Worm (Caenorhabditis elegans) whole organism, midembryonic: ENCODE results near the gene col-123.
A peak's percentile ranks its signal among the peaks of the same experiment; 100 is the strongest.
"Not testable (repeated sequence)": the region's sequence is repeated elsewhere in the genome, so short reads cannot be mapped to it uniquely, and the experiment has no call there.

ENCODE experiments used
- T22C8.4 ChIP-seq: fragments of 200-800 bp; sonication (Bioruptor generic); IDR thresholded peaks from 2 replicates; pipeline ENCODE4 v1.3.6; 2022; ENCODE audit warnings: missing genetic modification characterization, missing compliant biosample characterization
- cog-1 ChIP-seq: sonication (generic microtip); optimal IDR thresholded peaks from 2 replicates; lab custom pipeline; 2016; ENCODE audit warnings: missing genetic modification characterization, missing compliant biosample characterization
- flt-1 ChIP-seq: fragments of 200-800 bp; sonication (Bioruptor generic); IDR thresholded peaks from 2 replicates; pipeline ENCODE4 v1.3.6; 2022; ENCODE audit warnings: missing genetic modification characterization, missing compliant biosample characterization
- klf-2 ChIP-seq: fragments of 200-800 bp; sonication (Bioruptor generic); conservative IDR thresholded peaks from 2 replicates; pipeline ENCODE4 v1.3.6; 2022; ENCODE audit warnings: missing genetic modification reagents, missing genetic modification characterization, missing compliant biosample characterization
- med-1 ChIP-seq: sonication (generic microtip); optimal IDR thresholded peaks from 2 replicates; lab custom pipeline; 2017; ENCODE audit warnings: missing genetic modification characterization, mild to moderate bottlenecking, missing compliant biosample characterization, antibody characterized with exemption, missing genetic modification reagents; ENCODE audit not compliant: insufficient read depth
- ref-1 ChIP-seq: fragments of 200-800 bp; sonication (Bioruptor generic); conservative IDR thresholded peaks from 2 replicates; pipeline ENCODE4 v1.3.6; 2022; ENCODE audit warnings: missing genetic modification reagents, missing genetic modification characterization, missing compliant biosample characterization
- tab-1 ChIP-seq: fragments of 200-800 bp; sonication (Bioruptor generic); IDR thresholded peaks from 2 replicates; pipeline ENCODE4 v1.3.6; 2022; ENCODE audit warnings: missing genetic modification characterization, missing compliant biosample characterization
- ztf-23 ChIP-seq: fragments of 200-800 bp; sonication (Bioruptor generic); IDR thresholded peaks from 2 replicates; pipeline ENCODE4 v1.3.6; 2022; ENCODE audit warnings: missing genetic modification reagents, missing genetic modification characterization, missing compliant biosample characterization
- ztf-29 ChIP-seq: fragments of 200-800 bp; sonication (Bioruptor generic); IDR thresholded peaks from 2 replicates; pipeline ENCODE4 v1.3.6; 2022; ENCODE audit warnings: missing genetic modification reagents, missing genetic modification characterization, missing compliant biosample characterization

col-123 gene

DNA sequence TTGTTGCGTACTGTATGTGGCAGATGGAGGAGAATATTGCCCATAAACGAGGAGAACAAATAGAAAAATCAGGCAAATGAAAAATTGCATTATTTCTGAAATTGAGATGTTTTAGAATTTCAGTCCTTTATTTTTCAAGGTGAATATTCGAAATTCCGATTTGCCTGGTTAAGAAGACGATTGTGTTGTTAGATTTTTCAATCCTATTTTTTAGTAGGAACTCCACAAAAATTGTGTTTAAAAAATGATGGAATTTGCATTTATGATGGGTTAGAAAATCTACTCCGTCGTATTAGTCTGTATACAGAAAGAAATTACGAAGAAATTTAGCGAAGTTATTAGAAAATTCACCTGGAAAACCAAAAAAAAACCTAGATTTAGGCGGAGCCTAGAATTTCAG is 6.3 kb upstream of the col-123 start, which contains the start of gene egl-20:
TSS of gene egl-20 (minus strand) at position 101 of the 400 bp plus-strand sequence.
- TF ChIP-seq klf-2: no peak

DNA sequence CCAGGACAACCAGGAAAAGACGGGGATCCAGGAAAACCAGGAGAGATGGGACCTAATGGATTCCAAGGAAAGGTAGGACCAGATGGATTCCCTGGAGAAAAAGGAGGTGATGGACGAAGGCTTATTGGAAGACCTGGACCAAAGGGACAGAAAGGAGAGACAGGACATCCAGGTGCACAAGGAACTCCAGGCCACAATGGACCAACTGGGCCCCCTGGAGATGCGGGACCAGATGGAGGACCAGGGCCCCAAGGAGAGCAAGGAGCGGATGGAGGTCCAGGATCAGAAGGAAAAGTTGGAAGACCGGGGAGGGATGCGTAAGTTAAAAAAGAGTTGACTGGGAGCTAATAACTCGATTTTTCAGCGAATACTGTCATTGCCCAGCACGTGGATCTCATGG is 864 bp downstream of the col-123 start:
- TF ChIP-seq ztf-23 (GFP tag; lab: Robert Waterston, UW) (no peak), ztf-29 (no peak), tab-1 (no peak), T22C8.4 (GFP tag; lab: Robert Waterston, UW) (no peak), flt-1 (GFP tag; lab: Robert Waterston, UW) (no peak)

DNA sequence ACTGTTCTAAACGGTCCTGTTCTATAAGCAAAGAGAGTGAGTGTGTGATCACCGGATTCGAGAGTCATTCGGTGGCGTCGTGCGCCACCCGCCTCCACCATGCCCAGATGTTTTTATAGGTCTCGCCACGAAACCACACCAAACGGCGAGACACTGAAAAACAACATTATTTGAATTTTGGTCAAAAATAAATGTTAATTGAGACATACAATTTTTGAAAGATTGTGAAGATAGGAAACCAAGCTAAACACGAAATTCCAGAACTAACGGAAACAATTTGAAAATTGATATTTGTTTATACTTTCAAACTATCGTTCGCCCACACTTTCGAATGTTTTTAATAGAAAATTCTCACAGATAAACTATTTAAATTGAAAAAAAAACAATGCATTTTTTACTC is 2.8 kb downstream of the col-123 start, which contains the start of gene catp-6:
TSS of gene catp-6 (minus strand) at position 101 of the 400 bp plus-strand sequence.
- TF ChIP-seq ztf-29: no peak
- TF ChIP-seq T22C8.4 (GFP tag; lab: Robert Waterston, UW): no peak
- no peak for TF ChIP-seq tab-1
- TF ChIP-seq flt-1 (GFP tag; lab: Robert Waterston, UW): no peak
- no peak for TF ChIP-seq med-1 (GFP tag; lab: Kevin White, UChicago)
- no peak for TF ChIP-seq ref-1 (GFP tag; lab: Robert Waterston, UW)
- no peak for TF ChIP-seq cog-1 (tag; lab: Kevin White, UChicago)
- no peak for TF ChIP-seq klf-2
- no peak for TF ChIP-seq ztf-23 (GFP tag; lab: Robert Waterston, UW)

DNA sequence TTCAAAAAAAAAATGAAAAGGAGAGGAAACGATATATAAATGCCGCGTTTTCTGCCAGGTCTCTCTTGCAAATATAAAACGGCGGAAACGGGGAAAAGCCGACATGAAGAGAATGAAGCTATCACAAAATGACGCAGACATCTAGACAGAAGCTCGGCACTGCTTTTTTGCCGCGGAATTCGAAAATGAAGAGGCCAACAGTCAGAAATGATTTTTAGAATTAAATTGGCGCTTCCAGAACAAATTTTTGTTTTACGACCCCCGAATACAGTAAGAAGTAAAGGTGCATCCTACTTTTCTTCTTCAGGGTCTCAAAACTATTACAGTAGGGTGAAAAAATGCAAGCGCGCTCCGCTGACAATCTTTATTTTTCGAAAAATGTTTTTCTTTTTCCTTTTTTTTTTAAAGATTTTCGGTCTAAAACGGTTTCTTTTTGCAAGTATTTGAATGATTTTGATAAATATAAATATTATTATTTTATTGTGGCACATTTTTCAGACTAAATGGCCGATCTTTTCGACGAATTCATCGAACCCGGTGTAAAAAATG is 3.5 kb downstream of the col-123 start, which contains the start of gene mtr-4:
TSS of gene mtr-4 (plus strand) at position 499 of the 549 bp plus-strand sequence.
- TF ChIP-seq ref-1 (GFP tag; lab: Robert Waterston, UW) (no peak), ztf-29 (peak; percentile 64; the same call in 1 of the 2 replicates)

DNA sequence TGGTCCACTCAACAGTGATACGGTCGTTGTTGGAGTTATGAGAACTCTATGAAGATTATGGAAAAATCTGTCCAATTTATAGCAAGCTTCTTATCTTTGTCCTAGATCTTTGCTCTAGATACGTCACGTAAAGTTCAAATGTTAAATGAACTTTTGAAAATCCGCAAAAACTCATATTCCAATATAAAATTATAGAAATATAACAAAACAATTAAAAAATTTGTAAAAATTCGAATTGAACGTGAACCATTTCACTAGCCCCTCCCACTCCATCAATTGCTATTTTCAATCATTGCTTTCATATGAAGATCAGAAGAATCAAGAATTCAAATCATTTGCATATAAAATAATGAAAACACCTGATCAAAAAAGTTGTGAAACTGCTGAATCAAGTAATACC is 10.9 kb downstream of the col-123 start, which contains the start of gene kin-21:
TSS of gene kin-21 (plus strand) at position 301 of the 400 bp plus-strand sequence.
- TF ChIP-seq T22C8.4 (GFP tag; lab: Robert Waterston, UW) (no peak), ref-1 (GFP tag; lab: Robert Waterston, UW) (no peak), tab-1 (no peak), cog-1 (tag; lab: Kevin White, UChicago) (no peak), ztf-29 (no peak), flt-1 (GFP tag; lab: Robert Waterston, UW) (no peak), ztf-23 (GFP tag; lab: Robert Waterston, UW) (no peak), klf-2 (no peak), med-1 (GFP tag; lab: Kevin White, UChicago) (no peak)

DNA sequence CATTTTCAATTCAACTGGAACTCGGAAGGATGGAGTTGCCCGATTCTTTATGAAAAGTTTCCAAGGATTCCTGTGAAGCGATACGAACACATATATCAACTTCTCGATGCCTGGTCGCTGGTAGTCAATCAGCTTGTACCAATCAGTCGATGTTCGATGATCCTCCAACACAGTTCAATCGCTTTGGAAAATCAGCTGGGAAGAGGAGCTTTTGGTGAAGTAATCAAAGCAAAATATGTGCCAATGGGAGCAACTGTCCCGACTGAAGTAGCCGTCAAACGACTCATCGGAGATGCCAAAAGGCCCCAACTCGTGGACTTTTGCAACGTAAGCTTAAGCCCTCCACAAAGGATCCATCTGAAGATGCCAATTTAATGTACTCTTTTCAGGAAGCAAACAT is 11.6 kb downstream of the col-123 start:
- TF ChIP-seq tab-1 (no peak), med-1 (GFP tag; lab: Kevin White, UChicago) (no peak), cog-1 (tag; lab: Kevin White, UChicago) (no peak), ztf-23 (GFP tag; lab: Robert Waterston, UW) (no peak), klf-2 (no peak), ztf-29 (no peak), T22C8.4 (GFP tag; lab: Robert Waterston, UW) (no peak)

DNA sequence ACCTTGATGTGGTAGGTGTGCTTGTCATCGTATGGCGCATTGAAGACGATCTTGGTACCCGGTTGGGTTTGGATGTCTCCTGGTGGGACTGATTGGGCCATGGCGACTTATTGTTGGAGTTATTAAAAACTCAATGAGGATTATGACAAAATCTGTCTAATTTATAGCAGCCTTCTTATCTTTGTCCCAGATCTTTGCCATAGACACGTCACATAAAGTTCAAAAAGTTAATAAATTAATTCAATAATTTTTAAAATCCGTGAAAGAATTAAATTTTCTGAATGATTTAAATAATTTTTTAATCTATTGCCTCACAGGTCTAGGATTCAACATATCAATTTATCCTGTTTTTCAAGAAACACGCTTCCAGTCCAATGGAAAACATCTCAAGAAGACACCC is 14.6 kb downstream of the col-123 start, which contains the start of gene msp-81:
TSS of gene msp-81 (minus strand) at position 101 of the 400 bp plus-strand sequence.
- TF ChIP-seq ref-1 (GFP tag; lab: Robert Waterston, UW): no peak
- TF ChIP-seq flt-1 (GFP tag; lab: Robert Waterston, UW): no peak
- no peak for TF ChIP-seq ztf-29
- no peak for TF ChIP-seq T22C8.4 (GFP tag; lab: Robert Waterston, UW)
- TF ChIP-seq tab-1: no peak
- TF ChIP-seq med-1 (GFP tag; lab: Kevin White, UChicago): no peak
- no peak for TF ChIP-seq ztf-23 (GFP tag; lab: Robert Waterston, UW)
- TF ChIP-seq cog-1 (tag; lab: Kevin White, UChicago): no peak
- TF ChIP-seq klf-2: no peak

DNA sequence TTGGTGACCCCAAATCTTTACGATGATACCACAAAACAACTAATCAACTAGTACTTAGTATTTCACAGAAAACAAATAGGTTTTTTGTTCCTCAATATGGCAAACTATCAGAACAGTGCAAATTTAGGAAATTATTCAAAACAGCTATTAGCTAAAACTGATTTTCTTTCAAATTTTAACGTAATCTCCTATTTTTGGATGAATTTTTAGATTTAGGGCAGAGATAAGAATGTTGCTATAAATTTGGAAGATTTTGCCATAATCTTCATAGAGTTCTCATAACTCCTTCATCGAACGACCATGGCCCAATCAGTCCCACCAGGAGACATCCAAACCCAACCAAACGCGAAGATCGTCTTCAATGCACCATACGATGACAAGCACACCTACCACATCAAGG is 15.6 kb downstream of the col-123 start, which contains the start of gene msp-10:
TSS of gene msp-10 (plus strand) at position 301 of the 400 bp plus-strand sequence.
- not testable (repeated sequence) for TF ChIP-seq ref-1 (GFP tag; lab: Robert Waterston, UW); flt-1 (GFP tag; lab: Robert Waterston, UW); klf-2

DNA sequence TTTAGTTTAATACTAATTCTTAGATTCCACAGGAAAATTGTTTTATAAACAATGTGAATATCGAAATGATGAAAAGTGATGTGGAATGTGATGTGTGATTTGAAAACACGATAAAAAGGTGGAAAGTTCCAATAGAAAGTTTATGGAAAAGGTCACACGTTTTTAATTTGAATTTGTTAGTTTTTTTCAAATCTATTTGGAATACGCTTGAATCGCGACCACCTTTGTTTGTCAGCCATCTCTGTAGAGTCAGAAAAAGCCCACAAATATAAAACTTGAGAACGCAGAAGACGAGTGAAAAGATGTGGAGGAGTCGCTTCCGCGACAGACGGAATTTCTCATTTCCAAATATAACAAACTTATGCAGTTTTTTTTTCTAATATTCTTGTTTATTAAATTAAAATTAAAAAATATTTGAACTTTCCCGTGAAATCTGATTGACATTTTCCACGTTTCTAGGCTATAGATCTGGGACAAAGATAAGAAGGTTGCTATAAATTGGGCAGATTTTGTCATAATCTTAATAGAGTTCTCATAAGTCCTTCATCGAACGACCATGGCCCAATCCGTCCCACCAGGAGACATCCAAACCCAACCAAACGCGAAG is 19.4 kb downstream of the col-123 start, which contains the start of the genes kin-24 and msp-56:
TSS of gene kin-24 (minus strand) at position 101 of the 607 bp plus-strand sequence.
TSS of gene msp-56 (plus strand) at position 557 of the 607 bp plus-strand sequence.
- TF ChIP-seq ref-1 (GFP tag; lab: Robert Waterston, UW) (no peak), ztf-29 (no peak), tab-1 (no peak), flt-1 (GFP tag; lab: Robert Waterston, UW) (no peak), med-1 (GFP tag; lab: Kevin White, UChicago) (no peak), ztf-23 (GFP tag; lab: Robert Waterston, UW) (no peak), klf-2 (no peak), T22C8.4 (GFP tag; lab: Robert Waterston, UW) (no peak), cog-1 (tag; lab: Kevin White, UChicago) (no peak)

DNA sequence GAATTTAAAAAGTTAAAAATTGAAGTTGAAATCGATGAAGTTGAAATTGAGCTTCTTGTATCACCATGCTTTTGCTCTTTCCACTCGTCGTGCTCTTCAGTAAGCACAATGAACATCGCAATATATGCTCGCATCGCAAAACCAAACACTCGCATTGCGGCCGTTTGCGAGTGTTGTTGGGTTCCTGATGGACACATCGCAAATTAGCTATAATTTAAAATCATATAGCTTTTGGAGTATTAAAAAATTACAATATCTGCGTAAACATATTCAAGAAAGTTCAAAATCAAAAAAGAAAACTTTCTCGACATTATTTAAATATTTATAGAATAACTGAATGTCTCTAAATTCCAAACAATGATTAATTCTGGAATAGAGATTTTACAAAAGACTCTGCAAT is 20.4 kb downstream of the col-123 start, which contains the start of gene K07F5.17:
TSS of gene K07F5.17 (plus strand) at position 301 of the 400 bp plus-strand sequence.
- TF ChIP-seq cog-1 (tag; lab: Kevin White, UChicago) (no peak), flt-1 (GFP tag; lab: Robert Waterston, UW) (no peak), ztf-29 (no peak), klf-2 (no peak), med-1 (GFP tag; lab: Kevin White, UChicago) (no peak), tab-1 (no peak), ref-1 (GFP tag; lab: Robert Waterston, UW) (no peak), ztf-23 (GFP tag; lab: Robert Waterston, UW) (no peak), T22C8.4 (GFP tag; lab: Robert Waterston, UW) (no peak)
